Worm (Caenorhabditis elegans) whole organism, young adult: ENCODE data around the gene com-1.

Source experiments
- B0019.2 ChIP-seq: fragments of 200-800 bp; sonication (Bioruptor generic); conservative IDR thresholded peaks from 2 replicates; pipeline ENCODE4 v1.3.6; 2022; ENCODE audit warnings: missing genetic modification reagents, missing genetic modification characterization, missing compliant biosample characterization
- C17E4.6 ChIP-seq: fragments of 200-800 bp; sonication (Bioruptor generic); IDR thresholded peaks from 2 replicates; pipeline ENCODE4 v1.3.6; 2022; ENCODE audit warnings: missing genetic modification reagents, missing genetic modification characterization, missing compliant biosample characterization
- F10E7.11 ChIP-seq: sonication (generic microtip); optimal IDR thresholded peaks from 2 replicates; lab custom pipeline; 2017; ENCODE audit warnings: mild to moderate bottlenecking, missing genetic modification characterization, moderate library complexity, missing compliant biosample characterization
- F23B12.7 ChIP-seq: sonication (generic microtip); optimal IDR thresholded peaks from 2 replicates; lab custom pipeline; 2017; ENCODE audit warnings: missing genetic modification characterization, mild to moderate bottlenecking, missing compliant biosample characterization, antibody characterized with exemption, moderate library complexity; ENCODE audit not compliant: insufficient read depth
- F37B4.10 ChIP-seq: fragments of 200-800 bp; sonication (Bioruptor generic); IDR thresholded peaks from 2 replicates; pipeline ENCODE4 v1.3.6; 2022; ENCODE audit warnings: missing genetic modification characterization, missing compliant biosample characterization
- F39B2.1 ChIP-seq: fragments of 200-800 bp; sonication (Bioruptor generic); IDR thresholded peaks from 2 replicates; pipeline ENCODE4 v1.3.6; 2022; ENCODE audit warnings: missing genetic modification reagents, missing genetic modification characterization, missing compliant biosample characterization
- F49E8.2 ChIP-seq: sonication (generic microtip); optimal IDR thresholded peaks from 3 replicates; lab custom pipeline; 2017; ENCODE audit warnings: missing genetic modification characterization, mild to moderate bottlenecking, missing compliant biosample characterization, antibody characterized with exemption, moderate library complexity; ENCODE audit not compliant: insufficient read depth
- F52B5.7 ChIP-seq: sonication (generic microtip); optimal IDR thresholded peaks from 2 replicates; lab custom pipeline; 2016; ENCODE audit warnings: mild to moderate bottlenecking, missing genetic modification characterization, missing compliant biosample characterization
- F57A8.1 ChIP-seq: fragments of 200-800 bp; sonication (Bioruptor generic); optimal IDR thresholded peaks from 2 replicates; lab custom pipeline; 2018; ENCODE audit warnings: mild to moderate bottlenecking, missing genetic modification characterization, moderate library complexity, missing compliant biosample characterization
- T07F8.4 ChIP-seq: sonication (generic microtip); optimal IDR thresholded peaks from 2 replicates; lab custom pipeline; 2016; ENCODE audit warnings: mild to moderate bottlenecking, missing genetic modification characterization, moderate library complexity, missing compliant biosample characterization
- Y53G8AR.9 ChIP-seq: fragments of 200-800 bp; sonication (Bioruptor generic); conservative IDR thresholded peaks from 2 replicates; pipeline ENCODE4 v1.3.6; 2022; ENCODE audit warnings: missing genetic modification reagents, missing genetic modification characterization, missing compliant biosample characterization
- Y67H2A.10 ChIP-seq: fragments of 200-800 bp; sonication (Bioruptor generic); conservative IDR thresholded peaks from 2 replicates; pipeline ENCODE4 v1.3.6; 2022; ENCODE audit warnings: missing genetic modification reagents, missing genetic modification characterization, missing compliant biosample characterization
- akir-1 ChIP-seq: fragments of 200-800 bp; sonication (Bioruptor generic); optimal IDR thresholded peaks from 2 replicates; lab custom pipeline; 2018; ENCODE audit warnings: mild to moderate bottlenecking, missing genetic modification characterization, moderate library complexity, missing compliant biosample characterization
- ama-1 ChIP-seq, 3 experiments: fragments of 150-350 bp in 1 of 3; sonication (generic microtip) in 2 of 3; optimal IDR thresholded peaks; 2 replicates each; lab custom pipeline; 2014 to 2018; ENCODE audit warnings: missing biosample characterization in 2 of 3, missing genetic modification characterization in 2 of 3, missing genetic modification reagents in 2 of 3
- aptf-2 ChIP-seq: fragments of 200-800 bp; sonication (Bioruptor generic); conservative IDR thresholded peaks from 2 replicates; pipeline ENCODE4 v1.3.6; 2022; ENCODE audit warnings: missing genetic modification reagents, missing genetic modification characterization, missing compliant biosample characterization
- attf-3 ChIP-seq: fragments of 200-800 bp; sonication (Bioruptor generic); conservative IDR thresholded peaks from 2 replicates; pipeline ENCODE4 v1.3.6; 2022; ENCODE audit warnings: missing genetic modification reagents, missing genetic modification characterization, missing compliant biosample characterization
- attf-6 ChIP-seq: fragments of 200-800 bp; sonication (Bioruptor generic); IDR thresholded peaks from 2 replicates; pipeline ENCODE4 v1.3.6; 2022; ENCODE audit warnings: missing genetic modification reagents, missing genetic modification characterization, missing compliant biosample characterization
- cebp-2 ChIP-seq: fragments of 200-800 bp; sonication (Bioruptor generic); IDR thresholded peaks from 2 replicates; pipeline ENCODE4 v1.3.6; 2022; ENCODE audit warnings: missing genetic modification characterization, missing compliant biosample characterization
- ceh-100 ChIP-seq: fragments of 200-800 bp; sonication (Bioruptor generic); IDR thresholded peaks from 2 replicates; pipeline ENCODE4 v1.3.6; 2022; ENCODE audit warnings: missing genetic modification reagents, missing genetic modification characterization, missing compliant biosample characterization
- ceh-27 ChIP-seq: fragments of 200-800 bp; sonication (Bioruptor generic); optimal IDR thresholded peaks from 2 replicates; lab custom pipeline; 2018; ENCODE audit warnings: mild to moderate bottlenecking, missing genetic modification characterization, moderate library complexity, missing compliant biosample characterization
- ceh-40 ChIP-seq: fragments of 200-800 bp; sonication (Bioruptor generic); IDR thresholded peaks from 2 replicates; pipeline ENCODE4 v1.3.6; 2022; ENCODE audit warnings: missing genetic modification characterization, missing compliant biosample characterization
- chd-7 ChIP-seq: sonication (generic microtip); optimal IDR thresholded peaks from 2 replicates; lab custom pipeline; 2016; ENCODE audit warnings: mild to moderate bottlenecking, missing genetic modification characterization, moderate library complexity, missing compliant biosample characterization
- die-1 ChIP-seq: sonication (generic microtip); optimal IDR thresholded peaks from 2 replicates; lab custom pipeline; 2016; ENCODE audit warnings: missing genotype, mild to moderate bottlenecking, missing genetic modification characterization, missing compliant biosample characterization
- egl-44 ChIP-seq: fragments of 200-800 bp; sonication (Bioruptor generic); IDR thresholded peaks from 2 replicates; pipeline ENCODE4 v1.3.6; 2022; ENCODE audit warnings: missing genetic modification reagents, missing genetic modification characterization, missing compliant biosample characterization
- him-1 ChIP-seq: sonication (generic microtip); optimal IDR thresholded peaks from 2 replicates; lab custom pipeline; 2016; ENCODE audit warnings: missing genotype, missing genetic modification reagents, missing genetic modification characterization, missing compliant biosample characterization
- hlh-26 ChIP-seq: fragments of 200-800 bp; sonication (Bioruptor generic); conservative IDR thresholded peaks from 2 replicates; pipeline ENCODE4 v1.3.6; 2022; ENCODE audit warnings: missing genetic modification reagents, missing genetic modification characterization, missing compliant biosample characterization
- lin-35 ChIP-seq, 3 experiments: fragments of 150-350 bp in 2 of 3; sonication (generic microtip) in 1 of 3; optimal IDR thresholded peaks; 2 replicates each; lab custom pipeline; 2014 to 2018; ENCODE audit warnings: missing biosample characterization in 3 of 3, missing genetic modification characterization in 3 of 3, missing genetic modification reagents in 3 of 3
- lin-40 ChIP-seq: sonication (generic microtip); optimal IDR thresholded peaks from 2 replicates; lab custom pipeline; 2016; ENCODE audit warnings: missing genetic modification characterization, mild to moderate bottlenecking, missing compliant biosample characterization, missing genotype, missing genetic modification reagents
- lsl-1 ChIP-seq: fragments of 200-800 bp; sonication (Bioruptor generic); optimal IDR thresholded peaks from 2 replicates; lab custom pipeline; 2018; ENCODE audit warnings: mild to moderate bottlenecking, missing genetic modification characterization, moderate library complexity, missing compliant biosample characterization
- madf-6 ChIP-seq: fragments of 200-800 bp; sonication (Bioruptor generic); IDR thresholded peaks from 2 replicates; pipeline ENCODE4 v1.3.6; 2022; ENCODE audit warnings: missing genetic modification reagents, missing genetic modification characterization, missing compliant biosample characterization
- mxl-1 ChIP-seq: sonication (generic microtip); optimal IDR thresholded peaks from 2 replicates; lab custom pipeline; 2016; ENCODE audit warnings: missing genetic modification characterization, missing compliant biosample characterization
- nfya-1 ChIP-seq: sonication (generic microtip); optimal IDR thresholded peaks from 2 replicates; lab custom pipeline; 2017; ENCODE audit warnings: antibody characterized with exemption, missing compliant biosample characterization, missing genetic modification characterization, borderline replicate concordance; ENCODE audit not compliant: insufficient read depth
- nfyb-1 ChIP-seq: fragments of 200-800 bp; sonication (Bioruptor generic); IDR thresholded peaks from 2 replicates; pipeline ENCODE4 v1.3.6; 2022; ENCODE audit warnings: missing genetic modification reagents, missing genetic modification characterization, missing compliant biosample characterization
- nhr-27 ChIP-seq: fragments of 200-800 bp; sonication (Bioruptor generic); optimal IDR thresholded peaks from 2 replicates; lab custom pipeline; 2018; ENCODE audit warnings: mild to moderate bottlenecking, missing genetic modification characterization, moderate library complexity, missing compliant biosample characterization
- nhr-80 ChIP-seq: sonication (generic microtip); optimal IDR thresholded peaks from 2 replicates; lab custom pipeline; 2016; ENCODE audit warnings: missing genetic modification characterization, missing compliant biosample characterization
- nhr-90 ChIP-seq: sonication (generic microtip); optimal IDR thresholded peaks from 2 replicates; lab custom pipeline; 2016; ENCODE audit warnings: missing genotype, mild to moderate bottlenecking, missing genetic modification characterization, missing compliant biosample characterization
- pbrm-1 ChIP-seq: fragments of 200-800 bp; sonication (Bioruptor generic); IDR thresholded peaks from 2 replicates; pipeline ENCODE4 v1.3.6; 2022; ENCODE audit warnings: missing genetic modification reagents, missing genetic modification characterization, missing compliant biosample characterization
- rec-8 ChIP-seq, 2 experiments: sonication (generic microtip); optimal IDR thresholded peaks; 2 replicates each; lab custom pipeline; 2016; ENCODE audit warnings: mild to moderate bottlenecking in 2 of 2, missing genetic modification characterization in 2 of 2, missing genetic modification reagents in 2 of 2, missing genotype in 2 of 2, missing biosample characterization in 1 of 2, missing compliant biosample characterization in 1 of 2, moderate library complexity in 1 of 2
- tbp1 ChIP-seq: fragments of 200-800 bp; sonication (Bioruptor generic); optimal IDR thresholded peaks from 2 replicates; lab custom pipeline; 2018; ENCODE audit warnings: mild to moderate bottlenecking, missing genetic modification characterization, missing compliant biosample characterization
- unc-62 ChIP-seq: fragments of 150-350 bp; optimal IDR thresholded peaks from 2 replicates; lab custom pipeline; 2014; ENCODE audit warnings: missing biosample characterization, missing genetic modification reagents, missing genetic modification characterization
- zfh-2 ChIP-seq: fragments of 200-800 bp; sonication (Bioruptor generic); conservative IDR thresholded peaks from 2 replicates; pipeline ENCODE4 v1.3.6; 2022; ENCODE audit warnings: missing genetic modification reagents, missing genetic modification characterization, missing compliant biosample characterization
- zim-3 ChIP-seq: sonication (generic microtip); optimal IDR thresholded peaks from 2 replicates; lab custom pipeline; 2017; ENCODE audit warnings: mild to moderate bottlenecking, missing genetic modification characterization, moderate library complexity, missing compliant biosample characterization
- ztf-18 ChIP-seq: sonication (generic microtip); optimal IDR thresholded peaks from 2 replicates; lab custom pipeline; 2016; ENCODE audit warnings: missing genotype, mild to moderate bottlenecking, missing genetic modification characterization, missing compliant biosample characterization
- ztf-22 ChIP-seq: fragments of 200-800 bp; sonication (Bioruptor generic); optimal IDR thresholded peaks from 2 replicates; lab custom pipeline; 2018; ENCODE audit warnings: mild to moderate bottlenecking, missing genetic modification characterization, moderate library complexity, missing compliant biosample characterization

Gene com-1

DNA sequence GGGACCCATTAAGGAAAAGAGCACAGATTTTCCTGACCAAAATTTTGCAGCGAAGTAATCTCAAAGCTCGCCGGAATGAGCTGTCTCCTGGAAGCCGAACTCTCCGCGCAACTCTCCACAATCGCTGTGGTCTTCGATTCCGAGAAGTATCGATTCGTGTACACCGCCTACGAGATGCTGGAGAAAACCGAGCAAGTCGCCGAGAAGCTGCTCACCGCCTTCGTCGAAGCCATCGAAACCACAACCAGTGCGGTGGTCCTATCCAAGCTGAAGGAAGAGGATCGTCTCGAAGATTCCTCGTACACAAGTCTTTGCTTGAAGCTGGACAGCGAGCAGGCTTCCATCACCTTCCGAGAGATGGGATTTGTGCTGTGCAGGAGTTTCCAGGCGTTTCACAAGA is 25.3 kb upstream of the com-1 start:
- TF ChIP-seq F37B4.10 (GFP tag; lab: Robert Waterston, UW) (no peak), zfh-2 (GFP tag; lab: Robert Waterston, UW) (peak; percentile 52), madf-6 (GFP tag; lab: Robert Waterston, UW) (no peak), F49E8.2 (tag; lab: Kevin White, UChicago) (no peak), nhr-80 (tag; lab: Kevin White, UChicago) (no peak), aptf-2 (GFP tag; lab: Robert Waterston, UW) (no peak), F39B2.1 (no peak)
- TF ChIP-seq, all 124 proteins: peak for 1

DNA sequence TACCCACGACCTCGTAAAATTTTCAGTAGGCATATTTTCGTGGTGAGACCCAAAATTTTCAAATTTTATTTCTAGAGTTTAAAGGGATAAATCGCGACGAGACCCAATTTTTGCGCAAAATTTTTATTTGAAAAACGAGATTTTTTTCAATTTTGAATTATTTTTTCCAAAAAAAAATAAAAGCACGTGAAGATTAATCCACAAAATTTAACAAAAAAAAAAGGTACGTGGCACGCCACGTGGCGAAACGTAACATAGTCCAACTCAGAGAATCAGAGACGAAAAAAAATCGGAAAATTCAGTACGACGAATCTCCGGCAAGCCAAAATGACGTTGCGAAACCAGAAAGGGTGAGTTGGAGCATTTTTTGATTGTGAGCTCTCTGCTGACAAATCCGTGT is 21.0 kb upstream of the com-1 start, which contains the start of gene C44B9.2:
TSS of gene C44B9.2 (plus strand) at position 301 of the 400 bp plus-strand sequence.
- no peak for TF ChIP-seq nfya-1 (tag; lab: Kevin White, UChicago)
- TF ChIP-seq F57A8.1 (GFP tag; lab: Kevin White, UChicago): no peak
- TF ChIP-seq ama-1 (optimal IDR thresholded peaks at IDR 0.05; lab: Kevin White, UChicago): no peak
- TF ChIP-seq ama-1 (GFP tag; optimal IDR thresholded peaks at IDR 0.05; lab: Kevin White, UChicago): no peak
- TF ChIP-seq F52B5.7 (tag; lab: Kevin White, UChicago): no peak

DNA sequence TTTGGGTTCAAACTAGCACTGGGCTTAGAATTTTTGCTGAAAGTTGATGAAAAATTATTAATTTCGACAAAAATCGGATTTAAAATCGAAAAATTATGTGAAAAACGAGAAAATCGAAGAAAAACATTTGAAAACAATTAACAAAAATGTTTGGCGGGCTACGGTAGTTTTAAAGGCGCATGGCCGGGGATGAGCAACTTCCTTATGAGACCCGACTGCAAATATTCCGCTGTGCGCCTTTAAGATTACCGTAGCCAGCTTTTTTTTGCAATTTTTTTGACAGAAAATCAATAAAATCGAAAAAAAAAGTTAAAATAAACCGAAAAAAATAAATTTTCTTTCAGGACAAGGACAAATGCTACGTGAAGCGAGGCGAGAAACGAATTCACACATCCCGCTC is 18.6 kb upstream of the com-1 start:
- TF ChIP-seq attf-6 (GFP tag; lab: Robert Waterston, UW): no peak
- no peak for TF ChIP-seq Y67H2A.10 (GFP tag; lab: Robert Waterston, UW)
- no peak for TF ChIP-seq nhr-27
- TF ChIP-seq ceh-40 (GFP tag; lab: Robert Waterston, UW): no peak
- peak; percentile 77 for TF ChIP-seq ceh-100
- peak; percentile 28 for TF ChIP-seq ztf-18
- TF ChIP-seq Y53G8AR.9: no peak
- no peak for TF ChIP-seq nfyb-1
- TF ChIP-seq B0019.2 (GFP tag; lab: Robert Waterston, UW): peak; percentile 37; the same call in 1 of the 2 replicates
- no peak for TF ChIP-seq mxl-1
- no peak for TF ChIP-seq cebp-2 (GFP tag; lab: Robert Waterston, UW)
- TF ChIP-seq akir-1 (GFP tag; lab: Kevin White, UChicago): no peak
- TF ChIP-seq pbrm-1 (GFP tag; lab: Robert Waterston, UW): peak; percentile 54; the same call in 1 of the 2 replicates
- TF ChIP-seq him-1 (tag; lab: Kevin White, UChicago): peak; percentile 35
- no peak for TF ChIP-seq C17E4.6
- TF ChIP-seq lsl-1 (GFP tag; lab: Kevin White, UChicago): peak; percentile 99
- no peak for TF ChIP-seq die-1 (tag; lab: Kevin White, UChicago)
- TF ChIP-seq nfya-1 (tag; lab: Kevin White, UChicago): no peak
- TF ChIP-seq lin-40 (tag; lab: Kevin White, UChicago): no peak
- TF ChIP-seq tbp1 (GFP tag; lab: Kevin White, UChicago): peak; percentile 43
- TF ChIP-seq F37B4.10 (GFP tag; lab: Robert Waterston, UW): no peak
- no peak for TF ChIP-seq T07F8.4
- TF ChIP-seq zim-3: no peak
- TF ChIP-seq chd-7 (tag; lab: Kevin White, UChicago): no peak
- TF ChIP-seq F10E7.11 (tag; lab: Kevin White, UChicago): no peak
- no peak for TF ChIP-seq nhr-90 (tag; lab: Kevin White, UChicago)
- TF ChIP-seq ceh-27 (GFP tag; lab: Kevin White, UChicago): no peak
- TF ChIP-seq F23B12.7 (tag; lab: Kevin White, UChicago): no peak
- TF ChIP-seq hlh-26 (GFP tag; lab: Robert Waterston, UW): no peak
- TF ChIP-seq egl-44 (GFP tag; lab: Robert Waterston, UW): no peak
- TF ChIP-seq ztf-22 (GFP tag; lab: Kevin White, UChicago): no peak
- no peak for TF ChIP-seq unc-62 (GFP tag; lab: Kevin White, UChicago)
- TF ChIP-seq attf-3: no peak
- peak in 1 of 2 experiments; percentile 10 for TF ChIP-seq rec-8 (tag; optimal IDR thresholded peaks at IDR 0.05; lab: Kevin White, UChicago)
- no peak for TF ChIP-seq lin-35 (GFP tag; optimal IDR thresholded peaks at IDR 0.05; lab: Kevin White, UChicago)
